Fruit fly (Drosophila melanogaster) whole organism, pupa: ENCODE measurements around the gene ND-B16.6.

ENCODE experiments used
- CG10348 ChIP-seq: fragments of 200-800 bp; sonication (Bioruptor generic); IDR thresholded peaks from 2 replicates; pipeline ENCODE4 v1.3.6; 2022; ENCODE audit warnings: missing biosample characterization, missing genetic modification characterization
- CG12605 ChIP-seq: fragments of 200-800 bp; sonication (Bioruptor generic); IDR thresholded peaks from 2 replicates; pipeline ENCODE4 v1.3.6; 2022; ENCODE audit warnings: missing biosample characterization, missing genetic modification characterization
- CG13204 ChIP-seq: fragments of 200-800 bp; sonication (Bioruptor generic); optimal IDR thresholded peaks from 2 replicates; lab custom pipeline; 2018; ENCODE audit warnings: missing biosample characterization, mild to moderate bottlenecking, missing genetic modification characterization, moderate library complexity
- CG14655 ChIP-seq: fragments of 200-800 bp; sonication (Bioruptor generic); optimal IDR thresholded peaks from 3 replicates; lab custom pipeline; 2017; ENCODE audit warnings: mild to moderate bottlenecking, missing biosample characterization, missing genetic modification reagents, missing genetic modification characterization
- CG15710 ChIP-seq: fragments of 200-800 bp; sonication (Bioruptor generic); optimal IDR thresholded peaks from 2 replicates; lab custom pipeline; 2018; ENCODE audit warnings: missing biosample characterization, mild to moderate bottlenecking, missing genetic modification characterization, moderate library complexity
- CG17806 ChIP-seq: fragments of 200-800 bp; sonication (Bioruptor generic); optimal IDR thresholded peaks from 2 replicates; lab custom pipeline; 2018; ENCODE audit warnings: missing biosample characterization, mild to moderate bottlenecking, missing genetic modification characterization, moderate library complexity
- CG32121 ChIP-seq: fragments of 200-800 bp; sonication (Bioruptor generic); IDR thresholded peaks from 2 replicates; pipeline ENCODE4 v1.3.6; 2022; ENCODE audit warnings: missing biosample characterization, missing genetic modification characterization
- CG34367 ChIP-seq: fragments of 200-800 bp; sonication (Bioruptor generic); optimal IDR thresholded peaks from 2 replicates; lab custom pipeline; 2018; ENCODE audit warnings: missing biosample characterization, mild to moderate bottlenecking, missing genetic modification characterization
- CG4496 ChIP-seq: fragments of 200-800 bp; sonication (Bioruptor generic); IDR thresholded peaks from 3 replicates; pipeline ENCODE4 v1.3.6; 2022; ENCODE audit warnings: missing biosample characterization, missing genetic modification characterization
- CG8159 ChIP-seq: fragments of 200-800 bp; sonication (Bioruptor generic); optimal IDR thresholded peaks from 3 replicates; lab custom pipeline; 2018; ENCODE audit warnings: missing biosample characterization, mild to moderate bottlenecking, missing genetic modification characterization, moderate library complexity
- CG8301 ChIP-seq: fragments of 200-800 bp; sonication (Bioruptor generic); optimal IDR thresholded peaks from 2 replicates; lab custom pipeline; 2018; ENCODE audit warnings: missing biosample characterization, mild to moderate bottlenecking, missing genetic modification characterization
- CG9948 ChIP-seq: fragments of 200-800 bp; sonication (Bioruptor generic); optimal IDR thresholded peaks from 2 replicates; lab custom pipeline; 2018; ENCODE audit warnings: missing biosample characterization, mild to moderate bottlenecking, missing genetic modification characterization, moderate library complexity
- D1 ChIP-seq: fragments of 200-800 bp; sonication (Bioruptor generic); optimal IDR thresholded peaks from 2 replicates; lab custom pipeline; 2018; ENCODE audit warnings: missing biosample characterization, mild to moderate bottlenecking, missing genetic modification characterization, moderate library complexity
- EcR ChIP-seq: fragments of 200-800 bp; sonication (Bioruptor generic); optimal IDR thresholded peaks from 3 replicates; lab custom pipeline; 2019; ENCODE audit warnings: missing biosample characterization, missing genetic modification characterization, mild to moderate bottlenecking, moderate library complexity, missing genetic modification reagents
- Ets98B ChIP-seq: fragments of 200-800 bp; sonication (Bioruptor generic); IDR thresholded peaks from 2 replicates; pipeline ENCODE4 v1.3.6; 2022; ENCODE audit warnings: missing biosample characterization, missing genetic modification characterization
- Pif1A ChIP-seq: fragments of 200-800 bp; sonication (Bioruptor generic); optimal IDR thresholded peaks from 3 replicates; lab custom pipeline; 2016; ENCODE audit warnings: missing biosample characterization, missing genetic modification characterization
- Pif1B ChIP-seq: fragments of 200-800 bp; sonication (Bioruptor generic); optimal IDR thresholded peaks from 3 replicates; lab custom pipeline; 2016; ENCODE audit warnings: missing biosample characterization, missing genetic modification characterization
- Snoo ChIP-seq: fragments of 200-800 bp; sonication (Bioruptor generic); optimal IDR thresholded peaks from 3 replicates; lab custom pipeline; 2017; ENCODE audit warnings: missing biosample characterization, mild to moderate bottlenecking, missing genetic modification characterization, inconsistent platforms
- fd96Ca ChIP-seq: fragments of 200-800 bp; sonication (Bioruptor generic); IDR thresholded peaks from 3 replicates; pipeline ENCODE4 v1.3.6; 2022; ENCODE audit warnings: missing biosample characterization, missing genetic modification characterization
- gl ChIP-seq: fragments of 200-800 bp; sonication (Bioruptor generic); optimal IDR thresholded peaks from 2 replicates; lab custom pipeline; 2018; ENCODE audit warnings: missing biosample characterization, mild to moderate bottlenecking, missing genetic modification characterization
- rn ChIP-seq: fragments of 200-800 bp; sonication (Bioruptor generic); IDR thresholded peaks from 2 replicates; pipeline ENCODE4 v1.3.6; 2022; ENCODE audit warnings: missing biosample characterization, missing genetic modification characterization

Gene ND-B16.6

DNA sequence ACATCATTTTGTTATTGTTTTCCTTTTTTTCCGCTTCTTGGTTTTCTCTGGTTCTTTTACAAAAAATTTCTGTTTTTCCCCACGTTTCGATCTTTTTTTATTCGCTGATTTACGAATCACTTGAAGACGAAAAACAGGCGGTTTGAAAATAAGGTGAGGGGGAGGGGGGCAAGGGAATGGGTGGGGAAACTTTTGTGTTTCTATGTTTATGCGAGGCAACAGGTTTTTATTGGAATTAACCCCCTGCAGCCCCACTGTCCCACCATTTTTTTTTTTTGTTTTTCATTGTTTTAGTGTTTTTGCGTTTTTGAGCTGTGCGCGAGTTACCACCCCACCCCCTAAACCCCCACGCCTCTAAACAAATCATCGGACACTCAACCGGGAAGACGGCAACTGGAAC, 15.3 kb downstream of the ND-B16.6 start:
- TF ChIP-seq CG13204 (no peak), CG4496 (0 out of 3 replicates have a peak, but pooled peaks have one; percentile 8)

DNA sequence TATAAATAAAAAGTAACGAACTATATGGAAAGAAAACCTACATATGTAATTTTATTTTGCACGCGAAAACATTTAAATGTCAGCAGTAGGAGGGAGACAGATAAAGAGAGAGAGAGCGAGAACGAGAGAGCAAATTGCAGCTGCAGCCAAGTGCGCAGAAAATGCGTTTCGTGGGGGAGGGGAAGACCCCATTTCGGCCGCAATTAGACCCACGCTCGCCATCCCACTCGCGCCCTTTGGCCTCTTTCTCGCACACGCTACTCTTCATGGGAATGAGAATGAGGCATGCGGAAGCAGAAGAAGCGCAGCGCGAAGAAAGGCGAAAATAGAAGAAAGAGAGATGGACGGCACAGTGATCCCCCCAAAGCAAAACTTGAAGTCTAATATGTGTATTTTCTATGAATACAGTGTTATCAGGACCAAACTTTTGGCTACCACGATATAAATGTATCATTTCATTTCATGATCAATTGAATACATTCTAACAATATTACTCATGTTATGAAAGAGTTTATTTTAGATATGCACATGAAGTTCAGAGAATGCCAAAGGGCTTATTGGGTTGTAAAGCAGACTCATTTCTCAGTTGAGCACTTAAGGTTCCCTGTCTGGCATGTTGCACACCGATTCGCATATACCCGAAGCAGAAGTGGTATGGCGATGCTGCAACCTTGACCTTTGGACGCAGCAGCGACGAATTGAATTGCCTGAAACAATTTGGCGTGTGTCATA, 17.0 kb downstream of the ND-B16.6 start:
- peak; percentile 47 for TF ChIP-seq CG13204
- no peak for TF ChIP-seq rn (GFP tag; lab: Robert Waterston, UW)
- TF ChIP-seq CG10348 (GFP tag; lab: Robert Waterston, UW): no peak
- no peak for TF ChIP-seq Pif1A (GFP tag; lab: Kevin White, UChicago)
- TF ChIP-seq gl (tag; lab: Kevin White, UChicago): no peak
- peak; percentile 23 for TF ChIP-seq CG8159 (tag; lab: Kevin White, UChicago)
- no peak for TF ChIP-seq Pif1B (GFP tag; lab: Kevin White, UChicago)
- TF ChIP-seq CG32121 (GFP tag; lab: Robert Waterston, UW): peak; percentile 21; the same call in 1 of the 2 replicates
- no peak for TF ChIP-seq Snoo (tag; lab: Kevin White, UChicago)
- TF ChIP-seq EcR (GFP tag; lab: Kevin White, UChicago): no peak
- peak; percentile 23 for TF ChIP-seq CG9948 (tag; lab: Kevin White, UChicago)
- TF ChIP-seq Ets98B (GFP tag; lab: Robert Waterston, UW): no peak
- TF ChIP-seq fd96Ca: peak; percentile 58; the same call in 2 of the 3 replicates
- TF ChIP-seq CG8301 (tag; lab: Kevin White, UChicago): peak; percentile 52
- no peak for TF ChIP-seq CG17806 (tag; lab: Kevin White, UChicago)
- peak; percentile 52; the same call in 2 of the 3 replicates for TF ChIP-seq CG4496
- no peak; the same call in 1 of the 2 replicates for TF ChIP-seq CG12605 (GFP tag; lab: Robert Waterston, UW)
- peak; percentile 24 for TF ChIP-seq CG15710 (tag; lab: Kevin White, UChicago)
- TF ChIP-seq D1 (tag; lab: Kevin White, UChicago): no peak
- TF ChIP-seq CG34367 (tag; lab: Kevin White, UChicago): no peak
- TF ChIP-seq CG14655 (GFP tag; lab: Kevin White, UChicago): peak; percentile 68

DNA sequence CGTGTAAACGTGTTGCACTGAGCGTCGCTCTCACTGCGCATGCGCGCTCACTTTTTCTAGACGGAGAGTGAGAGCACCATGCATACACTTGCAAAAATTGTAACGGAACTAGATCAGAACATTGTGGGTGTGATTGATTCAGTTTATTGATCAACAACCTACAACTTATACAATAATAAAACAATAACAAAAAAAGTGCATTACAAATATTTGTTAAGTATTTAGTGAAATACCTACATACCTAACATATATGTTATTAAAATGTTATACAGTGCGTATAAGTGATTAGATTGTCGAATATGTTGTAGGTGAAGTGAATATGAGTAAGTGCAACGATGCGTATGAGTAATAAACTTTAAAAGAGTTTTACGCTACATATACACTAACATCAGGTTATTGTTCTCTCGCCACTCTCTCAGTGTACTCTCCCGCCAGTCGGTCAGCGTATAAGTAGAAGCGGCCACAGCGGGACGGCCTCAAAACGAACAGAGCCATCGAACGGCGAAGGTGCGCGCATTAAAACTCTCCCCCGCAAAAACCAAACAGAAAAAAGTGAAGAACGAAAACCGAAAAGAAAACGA, 19.7 kb downstream of the ND-B16.6 start, which contains the start of gene CG42240:
Gene CG42240 (plus strand): TSS at position 474 of the 581 bp plus-strand sequence.
- TF ChIP-seq Pif1B (GFP tag; lab: Kevin White, UChicago) (peak; percentile 92), CG12605 (GFP tag; lab: Robert Waterston, UW) (peak; percentile 80), CG8301 (tag; lab: Kevin White, UChicago) (peak; percentile 95), CG15710 (tag; lab: Kevin White, UChicago) (peak; percentile 93), fd96Ca (peak; percentile 58), Ets98B (GFP tag; lab: Robert Waterston, UW) (peak; percentile 74), CG14655 (GFP tag; lab: Kevin White, UChicago) (peak; percentile 98), rn (GFP tag; lab: Robert Waterston, UW) (0 out of 2 replicates have a peak, but pooled peaks have one; percentile 28), CG4496 (peak; percentile 77), CG10348 (GFP tag; lab: Robert Waterston, UW) (peak; percentile 47; the same call in 1 of the 2 replicates), Snoo (tag; lab: Kevin White, UChicago) (peak; percentile 92), CG17806 (tag; lab: Kevin White, UChicago) (peak; percentile 88), CG32121 (GFP tag; lab: Robert Waterston, UW) (peak; percentile 89), EcR (GFP tag; lab: Kevin White, UChicago) (peak; percentile 83), D1 (tag; lab: Kevin White, UChicago) (peak; percentile 91), Pif1A (GFP tag; lab: Kevin White, UChicago) (peak; percentile 92), CG9948 (tag; lab: Kevin White, UChicago) (peak; percentile 93), CG13204 (peak; percentile 80), CG34367 (tag; lab: Kevin White, UChicago) (peak; percentile 89), CG8159 (tag; lab: Kevin White, UChicago) (peak; percentile 95), gl (tag; lab: Kevin White, UChicago) (peak; percentile 77)
- TF ChIP-seq, all 21 proteins: peak for 21

DNA sequence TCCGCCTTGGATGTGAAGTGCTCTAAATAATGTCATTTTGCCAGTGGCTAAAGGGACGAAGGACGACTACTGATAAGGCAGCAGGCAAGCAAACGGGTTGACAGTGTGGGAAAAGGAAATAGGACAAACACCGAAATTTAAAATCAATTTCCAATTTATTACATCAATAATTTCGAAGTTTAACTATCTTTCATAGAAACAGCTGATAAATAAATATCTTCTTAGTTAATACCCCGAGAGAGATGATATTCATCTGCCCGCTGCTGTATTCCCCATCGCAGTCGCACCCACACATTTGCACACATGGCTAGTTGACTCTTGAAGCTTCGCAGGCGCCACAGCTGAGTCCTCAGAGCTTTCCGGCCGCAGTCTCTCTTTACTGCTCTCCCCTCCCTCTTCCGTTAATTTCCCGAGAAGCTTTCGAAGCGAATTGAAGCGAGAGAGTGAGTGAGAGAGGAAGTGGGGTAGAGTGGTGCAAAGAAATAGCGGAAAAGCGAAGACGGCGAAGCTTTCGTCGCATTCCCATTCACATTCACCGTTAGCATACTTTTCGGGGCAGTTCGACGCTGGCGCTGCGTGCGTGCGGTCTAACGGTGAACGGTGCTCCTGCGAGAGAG, 33.2 kb downstream of the ND-B16.6 start:
- TF ChIP-seq CG12605 (GFP tag; lab: Robert Waterston, UW): peak; percentile 57
- no peak for TF ChIP-seq CG10348 (GFP tag; lab: Robert Waterston, UW)
- TF ChIP-seq gl (tag; lab: Kevin White, UChicago): peak; percentile 9
- TF ChIP-seq CG32121 (GFP tag; lab: Robert Waterston, UW): peak; percentile 35; the same call in 1 of the 2 replicates
- TF ChIP-seq CG17806 (tag; lab: Kevin White, UChicago): no peak
- peak; percentile 41 for TF ChIP-seq CG34367 (tag; lab: Kevin White, UChicago)
- TF ChIP-seq rn (GFP tag; lab: Robert Waterston, UW): no peak
- peak; percentile 9 for TF ChIP-seq Pif1B (GFP tag; lab: Kevin White, UChicago)
- TF ChIP-seq CG14655 (GFP tag; lab: Kevin White, UChicago): peak; percentile 37
- peak; percentile 66 for TF ChIP-seq CG4496
- TF ChIP-seq EcR (GFP tag; lab: Kevin White, UChicago): no peak
- TF ChIP-seq Ets98B (GFP tag; lab: Robert Waterston, UW): peak; percentile 62
- TF ChIP-seq CG9948 (tag; lab: Kevin White, UChicago): peak; percentile 36
- no peak for TF ChIP-seq CG13204
- TF ChIP-seq fd96Ca: peak; percentile 56; the same call in 1 of the 3 replicates
- peak; percentile 35 for TF ChIP-seq CG8301 (tag; lab: Kevin White, UChicago)
- peak; percentile 57 for TF ChIP-seq CG15710 (tag; lab: Kevin White, UChicago)
- TF ChIP-seq D1 (tag; lab: Kevin White, UChicago): no peak
- no peak for TF ChIP-seq Snoo (tag; lab: Kevin White, UChicago)
- TF ChIP-seq Pif1A (GFP tag; lab: Kevin White, UChicago): peak; percentile 12
- peak; percentile 62 for TF ChIP-seq CG8159 (tag; lab: Kevin White, UChicago)
